Worm (Caenorhabditis elegans): ENCODE data around the gene T10H4.4.
"Not testable (repeated sequence)": the region's sequence is repeated elsewhere in the genome, so short reads cannot be mapped to it uniquely, and the experiment has no call there.

DNA sequence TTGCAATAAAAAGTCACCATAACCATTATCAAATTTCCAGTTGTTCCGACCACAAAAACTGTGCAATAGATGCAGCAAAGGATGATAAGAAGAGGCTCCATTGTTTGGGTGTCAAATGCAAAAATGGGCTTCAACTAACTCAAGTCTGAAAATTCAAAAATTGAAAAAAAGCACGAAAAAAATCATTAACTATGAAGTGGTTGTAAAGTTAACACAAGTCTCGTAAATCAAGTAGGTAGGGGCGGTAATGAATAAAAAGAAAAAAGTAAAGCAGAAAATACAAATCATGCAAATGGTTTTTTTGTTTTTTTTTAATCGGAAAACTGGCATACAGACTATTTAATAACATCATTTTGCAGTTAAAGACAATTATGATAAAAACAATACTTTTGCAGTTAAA, 15.5 kb downstream of the T10H4.4 start, which contains the start of gene srsx-39:
- TF ChIP-seq unc-62 (GFP tag; optimal IDR thresholded peaks at IDR 0.05); pha-4 (tag; optimal IDR thresholded peaks at IDR 0.05); lin-13 (tag; optimal IDR thresholded peaks at IDR 0.05): not testable (repeated sequence)
